Worm (Caenorhabditis elegans): ENCODE measurements around the gene mtm-6.
A peak's percentile ranks its signal among the peaks of the same experiment; 100 is the strongest.

Gene mtm-6

ce11 chrIII:13344538-13345136 lies 2.2 kb upstream of the mtm-6 start, which contains the start of gene acaa-2:
acaa-2 (plus strand) TSS chrIII:13344937.
- TF ChIP-seq elt-3 (tag; optimal IDR thresholded peaks at IDR 0.05) (no peak), nhr-25 (tag; optimal IDR thresholded peaks at IDR 0.05) (peak; percentile 13), mbf-1 (tag; optimal IDR thresholded peaks at IDR 0.05) (no peak), R02D3.7 (tag; optimal IDR thresholded peaks at IDR 0.05) (no peak), sma-9 (GFP tag; optimal IDR thresholded peaks at IDR 0.05) (no peak), sma-9 (tag; optimal IDR thresholded peaks at IDR 0.05) (no peak), nhr-21 (tag; optimal IDR thresholded peaks at IDR 0.05) (no peak), crh-2 (tag; optimal IDR thresholded peaks at IDR 0.05) (peak; percentile 61), C34F6.9 (tag; optimal IDR thresholded peaks at IDR 0.05) (peak; percentile 42), lin-39 (tag; optimal IDR thresholded peaks at IDR 0.05) (no peak), unc-39 (tag; optimal IDR thresholded peaks at IDR 0.05) (no peak), lsy-2 (tag; optimal IDR thresholded peaks at IDR 0.05) (peak in 1 of 2 experiments; percentile 43), mdl-1 (tag; optimal IDR thresholded peaks at IDR 0.05) (no peak), zag-1 (tag; optimal IDR thresholded peaks at IDR 0.05) (no peak), ZK546.5 (tag; optimal IDR thresholded peaks at IDR 0.05) (no peak), gmeb-1 (tag; optimal IDR thresholded peaks at IDR 0.05) (peak; percentile 24), fos-1 (tag; optimal IDR thresholded peaks at IDR 0.05) (peak; percentile 45), unc-55 (GFP tag; optimal IDR thresholded peaks at IDR 0.05) (peak; percentile 33), ama-1 (optimal IDR thresholded peaks at IDR 0.05) (no peak), sma-3 (GFP tag; optimal IDR thresholded peaks at IDR 0.05) (peak; percentile 8), Y55F3AM.14 (GFP tag; optimal IDR thresholded peaks at IDR 0.05) (no peak)

- TF ChIP-seq alr-1 (tag; optimal IDR thresholded peaks at IDR 0.05) (no peak), lin-13 (GFP tag; optimal IDR thresholded peaks at IDR 0.05) (no peak), nhr-237 (tag; optimal IDR thresholded peaks at IDR 0.05) (no peak), sma-9 (GFP tag; optimal IDR thresholded peaks at IDR 0.05) (peak; percentile 29), sma-9 (tag; optimal IDR thresholded peaks at IDR 0.05) (no peak), mbf-1 (tag; optimal IDR thresholded peaks at IDR 0.05) (no peak), ceh-82 (tag; optimal IDR thresholded peaks at IDR 0.05) (no peak), nhr-77 (tag; optimal IDR thresholded peaks at IDR 0.05) (no peak), unc-55 (GFP tag; optimal IDR thresholded peaks at IDR 0.05) (peak; percentile 70), nhr-21 (tag; optimal IDR thresholded peaks at IDR 0.05) (no peak)
Observed at ce11 chrIII:13347782-13348327, 970 bp downstream of the mtm-6 start.

- TF ChIP-seq unc-39 (tag; optimal IDR thresholded peaks at IDR 0.05) (no peak), elt-1 (tag; optimal IDR thresholded peaks at IDR 0.05) (no peak)
Observed at ce11 chrIII:13348891-13349290, 2.0 kb downstream of the mtm-6 start.

- TF ChIP-seq mdl-1 (tag; optimal IDR thresholded peaks at IDR 0.05) (no peak), sma-3 (GFP tag; optimal IDR thresholded peaks at IDR 0.05) (no peak), nhr-237 (tag; optimal IDR thresholded peaks at IDR 0.05) (no peak), F13H6.1 (tag; optimal IDR thresholded peaks at IDR 0.05) (no peak), crh-2 (tag; optimal IDR thresholded peaks at IDR 0.05) (peak; percentile 76), egl-27 (tag; optimal IDR thresholded peaks at IDR 0.05) (no peak), unc-55 (GFP tag; optimal IDR thresholded peaks at IDR 0.05) (peak; percentile 4), nhr-25 (tag; optimal IDR thresholded peaks at IDR 0.05) (no peak), lsy-2 (tag; optimal IDR thresholded peaks at IDR 0.05) (peak in 1 of 2 experiments; percentile 47), Y55F3AM.14 (GFP tag; optimal IDR thresholded peaks at IDR 0.05) (no peak)
Observed at ce11 chrIII:13350964-13351363, 4.1 kb downstream of the mtm-6 start.

- TF ChIP-seq sem-4 (tag; optimal IDR thresholded peaks at IDR 0.05) (no peak), elt-1 (tag; optimal IDR thresholded peaks at IDR 0.05) (no peak), R02D3.7 (tag; optimal IDR thresholded peaks at IDR 0.05) (no peak), unc-39 (tag; optimal IDR thresholded peaks at IDR 0.05) (no peak), peb-1 (tag; optimal IDR thresholded peaks at IDR 0.05) (no peak)
Observed at ce11 chrIII:13359256-13359655, 12.4 kb downstream of the mtm-6 start, which contains the start of gene F53A2.9. F53A2.9 (minus strand) TSS chrIII:13359356.

- TF ChIP-seq fos-1 (tag; optimal IDR thresholded peaks at IDR 0.05) (peak; percentile 99), sma-9 (GFP tag; optimal IDR thresholded peaks at IDR 0.05) (peak; percentile 37), sma-9 (tag; optimal IDR thresholded peaks at IDR 0.05) (no peak), sma-3 (GFP tag; optimal IDR thresholded peaks at IDR 0.05) (no peak), nhr-12 (tag; optimal IDR thresholded peaks at IDR 0.05) (no peak), nhr-77 (tag; optimal IDR thresholded peaks at IDR 0.05) (no peak), nhr-129 (tag; optimal IDR thresholded peaks at IDR 0.05) (peak; percentile 74), nhr-11 (tag; optimal IDR thresholded peaks at IDR 0.05) (no peak), unc-55 (GFP tag; optimal IDR thresholded peaks at IDR 0.05) (peak; percentile 59), crh-2 (tag; optimal IDR thresholded peaks at IDR 0.05) (peak; percentile 25), mab-5 (tag; optimal IDR thresholded peaks at IDR 0.05) (no peak), nhr-25 (tag; optimal IDR thresholded peaks at IDR 0.05) (peak; percentile 56), Y55F3AM.14 (GFP tag; optimal IDR thresholded peaks at IDR 0.05) (no peak), nhr-21 (tag; optimal IDR thresholded peaks at IDR 0.05) (peak; percentile 32), mdl-1 (tag; optimal IDR thresholded peaks at IDR 0.05) (peak; percentile 5 to 23), lsy-2 (tag; optimal IDR thresholded peaks at IDR 0.05) (peak in 1 of 2 experiments; percentile 65), F13H6.1 (tag; optimal IDR thresholded peaks at IDR 0.05) (no peak), zag-1 (tag; optimal IDR thresholded peaks at IDR 0.05) (no peak), ztf-1 (GFP tag; conservative IDR thresholded peaks at IDR 0.05) (no peak), lin-39 (tag; optimal IDR thresholded peaks at IDR 0.05) (no peak), skn-1 (tag; optimal IDR thresholded peaks at IDR 0.05) (no peak), C34F6.9 (tag; optimal IDR thresholded peaks at IDR 0.05) (peak; percentile 86), lin-13 (GFP tag; optimal IDR thresholded peaks at IDR 0.05) (peak; percentile 16), aly-2 (tag; optimal IDR thresholded peaks at IDR 0.05) (no peak), lin-11 (tag; optimal IDR thresholded peaks at IDR 0.05) (peak; percentile 21)
Observed at ce11 chrIII:13359847-13360246, 13.0 kb downstream of the mtm-6 start.
